Worm (Caenorhabditis elegans) whole organism, early embryonic: Measurements from ENCODE around the gene piki-1.
A peak's percentile ranks its signal among the peaks of the same experiment; 100 is the strongest.

Experiments used
- B0310.2 ChIP-seq: sonication (generic microtip); optimal IDR thresholded peaks from 2 replicates; lab custom pipeline; 2016; ENCODE audit warnings: mild to moderate bottlenecking, missing genetic modification characterization, missing compliant biosample characterization
- F13C5.2 ChIP-seq: sonication (generic microtip); optimal IDR thresholded peaks from 2 replicates; lab custom pipeline; 2017; ENCODE audit warnings: mild to moderate bottlenecking, missing genetic modification characterization, inconsistent platforms, missing compliant biosample characterization
- aly-1 ChIP-seq: sonication (generic microtip); optimal IDR thresholded peaks from 2 replicates; lab custom pipeline; 2016; ENCODE audit warnings: missing genetic modification characterization, missing compliant biosample characterization
- ama-1 ChIP-seq: fragments of 150-350 bp; optimal IDR thresholded peaks from 2 replicates; lab custom pipeline; 2014
- ceh-13 ChIP-seq: fragments of 200-800 bp; sonication (Bioruptor generic); optimal IDR thresholded peaks from 2 replicates; lab custom pipeline; 2018; ENCODE audit warnings: mild to moderate bottlenecking, missing genetic modification characterization, missing compliant biosample characterization
- ceh-36 ChIP-seq: sonication (generic microtip); optimal IDR thresholded peaks from 2 replicates; lab custom pipeline; 2016; ENCODE audit warnings: missing genetic modification characterization, inconsistent platforms, missing compliant biosample characterization
- ets-7 ChIP-seq: sonication (generic microtip); optimal IDR thresholded peaks from 2 replicates; lab custom pipeline; 2016; ENCODE audit warnings: missing genotype, missing genetic modification characterization, missing compliant biosample characterization
- flt-1 ChIP-seq: fragments of 200-800 bp; sonication (Bioruptor generic); IDR thresholded peaks from 2 replicates; pipeline ENCODE4 v1.3.6; 2022; ENCODE audit warnings: missing genetic modification characterization, missing compliant biosample characterization
- hmbx-1 ChIP-seq: sonication (generic microtip); optimal IDR thresholded peaks from 2 replicates; lab custom pipeline; 2016; ENCODE audit warnings: mild to moderate bottlenecking, missing genetic modification characterization, missing compliant biosample characterization
- hmg-4 ChIP-seq: fragments of 200-800 bp; sonication (Bioruptor generic); optimal IDR thresholded peaks from 2 replicates; lab custom pipeline; 2018; ENCODE audit warnings: mild to moderate bottlenecking, missing genetic modification characterization, missing compliant biosample characterization
- hnd-1 ChIP-seq: sonication (generic microtip); optimal IDR thresholded peaks from 2 replicates; lab custom pipeline; 2016; ENCODE audit warnings: missing genetic modification characterization, missing compliant biosample characterization
- pes-1 ChIP-seq: fragments of 200-800 bp; sonication (Bioruptor generic); IDR thresholded peaks from 2 replicates; pipeline ENCODE4 v1.3.6; 2022; ENCODE audit warnings: missing genetic modification reagents, missing genetic modification characterization, missing compliant biosample characterization
- scrt-1 ChIP-seq: fragments of 200-800 bp; sonication (Bioruptor generic); IDR thresholded peaks from 2 replicates; pipeline ENCODE4 v1.3.6; 2022; ENCODE audit warnings: missing genetic modification characterization, missing compliant biosample characterization
- sea-1 ChIP-seq: fragments of 200-800 bp; sonication (Bioruptor generic); conservative IDR thresholded peaks from 2 replicates; pipeline ENCODE4 v1.3.6; 2022; ENCODE audit warnings: missing genetic modification characterization, missing compliant biosample characterization
- tbx-11 ChIP-seq: fragments of 200-800 bp; sonication (Bioruptor generic); IDR thresholded peaks from 2 replicates; pipeline ENCODE4 v1.3.6; 2022; ENCODE audit warnings: missing genetic modification characterization, missing compliant biosample characterization
- tbx-37 ChIP-seq: fragments of 200-800 bp; sonication (Bioruptor generic); conservative IDR thresholded peaks from 2 replicates; pipeline ENCODE4 v1.3.6; 2022; ENCODE audit warnings: missing genetic modification reagents, missing genetic modification characterization, missing compliant biosample characterization
- tra-4 ChIP-seq: sonication (generic microtip); optimal IDR thresholded peaks from 2 replicates; lab custom pipeline; 2017; ENCODE audit warnings: missing genetic modification characterization, missing compliant biosample characterization

piki-1 gene

DNA sequence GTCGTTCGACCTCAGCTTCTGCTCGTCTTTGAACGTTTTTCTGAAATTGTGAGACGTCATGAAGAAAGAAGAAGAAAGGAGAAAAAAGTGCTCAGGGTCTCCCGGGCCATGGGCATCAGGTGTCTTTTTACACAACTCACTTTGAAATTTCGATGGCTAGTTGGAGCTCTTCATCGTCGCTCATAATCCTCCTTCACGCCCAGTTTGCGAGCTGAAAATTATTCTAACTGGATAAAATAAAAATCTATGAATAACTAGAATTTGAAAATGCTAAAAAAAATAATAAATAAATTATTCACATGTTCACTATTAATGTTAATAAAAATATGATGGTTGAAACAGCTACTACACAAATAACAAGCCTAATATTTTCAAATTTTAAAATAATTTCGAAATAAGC is at the start of gene piki-1:
Gene piki-1, minus strand, starts transcription at position 218 of the 400 bp plus-strand sequence.
- TF ChIP-seq hmbx-1 (tag; lab: Kevin White, UChicago) (no peak), aly-1 (tag; lab: Kevin White, UChicago) (no peak), ets-7 (no peak), sea-1 (GFP tag; lab: Robert Waterston, UW) (no peak), F13C5.2 (tag; lab: Kevin White, UChicago) (no peak), hmg-4 (GFP tag; lab: Kevin White, UChicago) (no peak), scrt-1 (GFP tag; lab: Robert Waterston, UW) (no peak), ama-1 (lab: Kevin White, UChicago) (no peak), flt-1 (GFP tag; lab: Robert Waterston, UW) (no peak)

DNA sequence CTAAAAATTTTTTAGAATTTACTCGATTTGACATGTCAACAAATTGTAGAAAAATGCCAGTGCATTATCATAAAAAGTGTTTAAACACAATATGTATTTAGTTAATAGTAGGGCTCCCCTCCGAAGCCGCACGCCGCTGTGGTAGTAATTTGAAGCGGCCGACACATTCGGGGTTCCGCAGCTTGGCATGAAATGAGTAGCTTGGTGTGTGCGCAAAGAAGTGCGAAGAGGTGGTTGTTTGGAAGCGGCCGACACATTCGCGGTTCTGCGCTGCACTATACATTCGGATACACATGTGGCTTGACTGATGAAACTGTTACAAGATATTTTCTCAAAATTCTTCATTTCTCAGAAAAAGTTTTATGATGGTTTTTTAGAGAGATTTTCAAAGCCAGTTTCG is 39.4 kb upstream of the piki-1 start:
- TF ChIP-seq B0310.2 (tag; lab: Kevin White, UChicago) = no peak
- TF ChIP-seq F13C5.2 (tag; lab: Kevin White, UChicago) = no peak
- no peak for TF ChIP-seq hnd-1 (tag; lab: Kevin White, UChicago)
- no peak for TF ChIP-seq scrt-1 (GFP tag; lab: Robert Waterston, UW)
- no peak for TF ChIP-seq flt-1 (GFP tag; lab: Robert Waterston, UW)
- TF ChIP-seq hmg-4 (GFP tag; lab: Kevin White, UChicago) = no peak
- TF ChIP-seq tra-4 (tag; lab: Kevin White, UChicago) = no peak
- TF ChIP-seq ama-1 (lab: Kevin White, UChicago) = no peak
- no peak for TF ChIP-seq hmbx-1 (tag; lab: Kevin White, UChicago)
- no peak for TF ChIP-seq ets-7
- no peak for TF ChIP-seq ceh-36 (tag; lab: Kevin White, UChicago)
- TF ChIP-seq ceh-13 = no peak
- no peak for TF ChIP-seq aly-1 (tag; lab: Kevin White, UChicago)
- TF ChIP-seq tbx-37 (GFP tag; lab: Robert Waterston, UW) = no peak

DNA sequence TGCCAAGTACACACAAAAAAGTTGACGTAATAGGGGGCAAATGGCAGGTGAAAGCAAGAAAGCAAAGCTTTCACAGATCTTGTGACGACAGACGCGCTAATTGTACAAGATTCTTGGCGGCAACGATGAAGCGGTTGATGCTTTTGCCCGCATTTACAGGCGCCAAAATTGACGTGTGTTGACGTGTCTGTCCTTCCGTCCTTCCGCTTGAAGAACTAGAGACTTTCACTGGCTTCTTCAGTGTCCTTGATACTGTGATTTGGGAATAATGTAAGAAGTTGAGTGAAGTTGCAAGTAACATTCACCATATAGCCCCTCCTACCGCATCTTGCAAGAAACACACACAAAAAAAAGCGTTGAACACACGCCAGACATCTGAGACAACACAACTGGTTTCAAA is 37.5 kb upstream of the piki-1 start, which contains the start of gene jud-4:
Gene jud-4, plus strand, starts transcription at position 376 of the 400 bp plus-strand sequence.
- TF ChIP-seq ceh-13 = no peak
- TF ChIP-seq flt-1 (GFP tag; lab: Robert Waterston, UW) = no peak

DNA sequence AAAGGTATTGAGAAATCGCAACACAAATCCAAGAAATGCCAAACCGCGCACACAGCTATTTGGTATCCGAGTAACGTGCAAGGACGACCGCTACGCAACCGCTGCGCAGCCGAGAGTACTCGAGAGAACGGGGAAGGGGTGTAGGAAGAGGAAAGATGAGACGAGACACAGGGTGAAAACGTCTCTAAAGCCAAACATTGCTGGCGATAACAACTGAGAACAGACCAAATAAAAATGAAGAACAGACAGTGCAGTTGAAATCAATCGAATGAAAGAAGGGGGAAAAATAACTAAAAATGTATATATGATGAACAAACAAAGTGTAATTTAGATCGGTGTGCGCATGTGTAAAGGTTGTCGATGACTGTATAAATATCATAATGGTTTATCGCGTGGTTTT is 35.0 kb upstream of the piki-1 start:
- TF ChIP-seq ceh-36 (tag; lab: Kevin White, UChicago) (no peak), hmg-4 (GFP tag; lab: Kevin White, UChicago) (peak; percentile 42)

DNA sequence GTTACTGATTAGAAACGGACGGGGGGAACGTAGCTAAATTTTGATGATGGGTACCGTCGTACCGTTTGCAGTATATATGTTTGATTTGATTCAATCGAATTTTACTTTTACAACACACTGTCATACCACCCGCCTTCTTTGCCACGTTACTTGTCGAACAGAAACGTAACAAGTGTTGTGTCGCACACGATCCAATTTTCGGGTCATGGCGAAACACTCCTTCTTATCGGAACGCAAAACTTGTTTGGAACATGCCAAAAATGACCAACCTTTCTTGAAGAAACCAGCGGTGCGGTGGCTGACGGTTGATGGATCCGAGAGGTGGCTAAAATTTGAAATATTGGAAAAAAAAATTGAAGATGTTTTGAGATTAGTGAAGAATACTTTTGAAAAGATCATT is 34.1 kb upstream of the piki-1 start:
- TF ChIP-seq tbx-11 (GFP tag; lab: Robert Waterston, UW) (no peak), pes-1 (GFP tag; lab: Robert Waterston, UW) (no peak), hnd-1 (tag; lab: Kevin White, UChicago) (no peak), tbx-37 (GFP tag; lab: Robert Waterston, UW) (no peak), ceh-36 (tag; lab: Kevin White, UChicago) (no peak), sea-1 (GFP tag; lab: Robert Waterston, UW) (no peak), tra-4 (tag; lab: Kevin White, UChicago) (no peak), hmbx-1 (tag; lab: Kevin White, UChicago) (no peak), ets-7 (no peak), flt-1 (GFP tag; lab: Robert Waterston, UW) (no peak), ceh-13 (no peak), ama-1 (lab: Kevin White, UChicago) (no peak), aly-1 (tag; lab: Kevin White, UChicago) (no peak), F13C5.2 (tag; lab: Kevin White, UChicago) (no peak), hmg-4 (GFP tag; lab: Kevin White, UChicago) (no peak), scrt-1 (GFP tag; lab: Robert Waterston, UW) (no peak), B0310.2 (tag; lab: Kevin White, UChicago) (no peak)

DNA sequence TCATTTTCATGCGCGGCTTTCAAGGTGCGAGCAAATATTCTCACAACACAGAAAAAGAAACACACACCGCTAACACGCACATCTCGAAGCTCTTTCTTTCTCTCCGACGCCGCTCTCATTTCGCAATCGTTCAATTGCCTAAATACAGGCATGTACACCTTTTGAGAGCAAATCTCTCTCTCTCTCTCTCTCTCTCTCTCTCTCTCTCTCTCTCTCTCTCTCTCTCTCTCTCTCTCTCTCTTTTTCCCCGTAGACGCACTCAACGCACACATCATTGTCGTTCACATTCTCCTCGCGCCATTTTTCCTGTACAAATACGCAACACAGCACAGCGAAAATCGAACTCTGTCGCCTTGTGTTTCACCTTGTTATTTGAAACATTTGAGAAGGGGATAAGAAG is 33.1 kb upstream of the piki-1 start:
- TF ChIP-seq ceh-36 (tag; lab: Kevin White, UChicago) (peak; percentile 4), hmg-4 (GFP tag; lab: Kevin White, UChicago) (peak; percentile 47), tbx-11 (GFP tag; lab: Robert Waterston, UW) (no peak), flt-1 (GFP tag; lab: Robert Waterston, UW) (no peak), ama-1 (lab: Kevin White, UChicago) (no peak)

DNA sequence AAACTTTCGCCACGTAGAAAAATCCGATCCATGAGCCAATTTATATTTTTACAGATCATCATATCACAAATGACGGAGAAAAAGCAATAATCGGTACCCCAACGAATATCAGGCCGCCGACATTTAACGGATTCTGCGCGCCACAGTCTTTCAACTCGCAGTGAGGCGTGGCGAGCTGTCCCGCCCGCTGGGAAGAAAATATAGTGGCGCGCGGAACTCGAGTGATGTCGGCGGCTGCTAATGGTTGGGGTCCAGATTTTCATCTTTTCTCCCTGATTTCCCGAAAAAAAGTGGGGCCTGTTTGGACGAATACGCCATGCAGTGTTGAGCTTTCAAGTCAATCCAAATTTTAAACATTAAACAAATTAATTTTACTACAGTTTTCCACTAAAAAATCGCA is 32.4 kb upstream of the piki-1 start:
- TF ChIP-seq hmbx-1 (tag; lab: Kevin White, UChicago) = no peak
- no peak for TF ChIP-seq ceh-36 (tag; lab: Kevin White, UChicago)

DNA sequence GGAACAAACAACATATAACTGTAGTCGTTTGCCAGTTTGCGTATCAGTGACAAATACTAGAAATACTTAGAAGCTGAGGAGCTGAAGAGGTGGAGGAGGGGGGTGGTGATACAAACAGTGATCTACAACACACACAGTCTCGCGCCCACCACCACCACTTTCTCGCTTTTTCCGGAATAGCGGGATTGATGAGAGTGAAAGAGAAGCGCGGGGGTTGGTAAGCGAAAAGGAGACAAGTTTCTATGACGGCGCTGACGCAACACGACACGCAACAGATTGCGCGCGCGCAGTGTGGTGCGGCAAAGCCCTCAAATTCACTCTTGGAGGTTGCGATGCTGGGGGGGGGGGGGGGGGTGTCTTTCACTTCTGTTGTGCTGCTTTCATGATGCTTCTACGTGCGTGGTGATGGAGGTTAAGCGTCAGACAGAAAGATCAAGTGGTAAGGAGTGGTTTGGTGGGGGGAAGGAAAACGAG is 31.6 kb upstream of the piki-1 start, which contains the start of gene kin-20:
Gene kin-20, minus strand, starts transcription at position 51 of the 474 bp plus-strand sequence.
- no peak for TF ChIP-seq ets-7
- 0 out of 2 replicates have a peak, but pooled peaks have one; percentile 18 for TF ChIP-seq tbx-37 (GFP tag; lab: Robert Waterston, UW)
- TF ChIP-seq hmg-4 (GFP tag; lab: Kevin White, UChicago) = peak; percentile 76

DNA sequence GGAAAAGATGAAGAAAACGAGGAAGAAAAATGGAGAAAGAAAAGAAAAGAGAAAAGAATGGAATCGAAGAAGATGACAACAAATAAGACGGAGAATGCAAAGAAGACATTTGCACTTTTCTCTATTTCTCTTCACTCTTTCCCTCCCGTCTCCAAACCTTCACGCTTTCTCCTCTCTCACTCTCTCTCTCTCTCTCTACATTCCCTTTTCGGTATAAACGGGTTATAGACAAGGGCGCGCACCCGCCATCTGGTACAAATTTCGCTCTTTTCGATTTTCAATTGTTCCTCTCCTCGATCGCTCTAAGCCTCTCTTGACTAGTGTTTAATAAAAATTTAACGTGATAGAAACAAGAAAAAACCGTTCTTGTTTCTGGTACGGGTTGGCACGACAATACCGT is 30.6 kb upstream of the piki-1 start:
- TF ChIP-seq ets-7 = no peak
- no peak for TF ChIP-seq pes-1 (GFP tag; lab: Robert Waterston, UW)
- TF ChIP-seq B0310.2 (tag; lab: Kevin White, UChicago) = no peak
- TF ChIP-seq hmbx-1 (tag; lab: Kevin White, UChicago) = no peak
- TF ChIP-seq ama-1 (lab: Kevin White, UChicago) = no peak
- no peak for TF ChIP-seq ceh-13
- TF ChIP-seq hmg-4 (GFP tag; lab: Kevin White, UChicago) = no peak
- TF ChIP-seq tbx-37 (GFP tag; lab: Robert Waterston, UW) = no peak
- TF ChIP-seq aly-1 (tag; lab: Kevin White, UChicago) = no peak
- no peak for TF ChIP-seq flt-1 (GFP tag; lab: Robert Waterston, UW)
- TF ChIP-seq tbx-11 (GFP tag; lab: Robert Waterston, UW) = no peak
